Worm (Caenorhabditis elegans) whole organism, L2 larva: Measurements from ENCODE around the gene nstp-9.

Source experiments
- C34F6.9 ChIP-seq: fragments of 150-350 bp; optimal IDR thresholded peaks from 2 replicates; lab custom pipeline; 2014; ENCODE audit warnings: missing biosample characterization, missing genetic modification characterization
- F13H6.1 ChIP-seq: sonication (generic microtip); optimal IDR thresholded peaks from 2 replicates; lab custom pipeline; 2016; ENCODE audit warnings: missing genetic modification characterization, missing compliant biosample characterization
- R02D3.7 ChIP-seq: fragments of 150-350 bp; optimal IDR thresholded peaks from 2 replicates; lab custom pipeline; 2014; ENCODE audit warnings: missing biosample characterization, missing genetic modification characterization
- Y55F3AM.14 ChIP-seq: fragments of 200-800 bp; sonication (Bioruptor generic); optimal IDR thresholded peaks from 2 replicates; lab custom pipeline; 2018; ENCODE audit warnings: mild to moderate bottlenecking, missing genetic modification characterization, missing compliant biosample characterization
- ZK546.5 ChIP-seq: sonication (generic microtip); optimal IDR thresholded peaks from 2 replicates; lab custom pipeline; 2017; ENCODE audit warnings: missing biosample characterization, missing genetic modification characterization
- alr-1 ChIP-seq: fragments of 150-350 bp; optimal IDR thresholded peaks from 2 replicates; lab custom pipeline; 2014; ENCODE audit warnings: missing biosample characterization, missing genetic modification characterization
- aly-2 ChIP-seq: fragments of 150-350 bp; optimal IDR thresholded peaks from 2 replicates; lab custom pipeline; 2014; ENCODE audit warnings: missing biosample characterization, missing genetic modification characterization
- ceh-16 ChIP-seq: fragments of 150-350 bp; optimal IDR thresholded peaks from 2 replicates; lab custom pipeline; 2014; ENCODE audit warnings: missing biosample characterization, missing genetic modification characterization
- ceh-82 ChIP-seq: fragments of 150-350 bp; optimal IDR thresholded peaks from 2 replicates; lab custom pipeline; 2014; ENCODE audit warnings: missing biosample characterization, missing genetic modification characterization
- crh-2 ChIP-seq: sonication (generic microtip); optimal IDR thresholded peaks from 2 replicates; lab custom pipeline; 2017; ENCODE audit warnings: missing biosample characterization, missing genetic modification characterization
- elt-1 ChIP-seq: fragments of 150-350 bp; optimal IDR thresholded peaks from 2 replicates; lab custom pipeline; 2014; ENCODE audit warnings: missing biosample characterization, missing genetic modification characterization
- elt-3 ChIP-seq: sonication (generic microtip); optimal IDR thresholded peaks from 2 replicates; lab custom pipeline; 2017; ENCODE audit warnings: missing biosample characterization, missing genetic modification characterization
- fos-1 ChIP-seq: fragments of 150-350 bp; optimal IDR thresholded peaks from 2 replicates; lab custom pipeline; 2014; ENCODE audit warnings: missing biosample characterization, missing genetic modification characterization
- lin-11 ChIP-seq: fragments of 150-350 bp; sonication (generic microtip); optimal IDR thresholded peaks from 2 replicates; lab custom pipeline; 2014; ENCODE audit warnings: missing biosample characterization, missing genetic modification characterization, inconsistent platforms, mixed read lengths
- lin-13 ChIP-seq: fragments of 150-350 bp; optimal IDR thresholded peaks from 2 replicates; lab custom pipeline; 2014; ENCODE audit warnings: missing biosample characterization, missing genetic modification reagents, missing genetic modification characterization
- lin-39 ChIP-seq: fragments of 150-350 bp; optimal IDR thresholded peaks from 2 replicates; lab custom pipeline; 2014; ENCODE audit warnings: missing biosample characterization, missing genetic modification reagents, missing genetic modification characterization
- lsy-2 ChIP-seq, 2 experiments: fragments of 150-350 bp in 1 of 2; sonication (generic microtip) in 1 of 2; optimal IDR thresholded peaks; 2 replicates each; lab custom pipeline; 2014 to 2017; ENCODE audit warnings: missing biosample characterization in 2 of 2, missing genetic modification characterization in 2 of 2
- mab-5 ChIP-seq: fragments of 150-350 bp; optimal IDR thresholded peaks from 2 replicates; lab custom pipeline; 2014; ENCODE audit warnings: missing biosample characterization, missing genetic modification characterization
- mbf-1 ChIP-seq: sonication (generic microtip); optimal IDR thresholded peaks from 2 replicates; lab custom pipeline; 2017; ENCODE audit warnings: missing biosample characterization, missing genetic modification characterization
- mdl-1 ChIP-seq, 2 experiments: fragments of 150-350 bp in 1 of 2; sonication (generic microtip) in 1 of 2; optimal IDR thresholded peaks; 2 replicates each; lab custom pipeline; 2017; ENCODE audit warnings: missing biosample characterization in 2 of 2, missing genetic modification characterization in 2 of 2
- nhr-10 ChIP-seq: sonication (generic microtip); optimal IDR thresholded peaks from 2 replicates; lab custom pipeline; 2017; ENCODE audit warnings: missing biosample characterization, missing genetic modification characterization
- nhr-11 ChIP-seq: fragments of 150-350 bp; optimal IDR thresholded peaks from 2 replicates; lab custom pipeline; 2014; ENCODE audit warnings: missing biosample characterization, missing genetic modification characterization
- nhr-12 ChIP-seq: fragments of 150-350 bp; optimal IDR thresholded peaks from 2 replicates; lab custom pipeline; 2014; ENCODE audit warnings: missing biosample characterization, missing genetic modification characterization
- nhr-129 ChIP-seq: fragments of 150-350 bp; optimal IDR thresholded peaks from 2 replicates; lab custom pipeline; 2014; ENCODE audit warnings: missing biosample characterization, missing genetic modification characterization
- nhr-21 ChIP-seq: fragments of 150-350 bp; optimal IDR thresholded peaks from 2 replicates; lab custom pipeline; 2014; ENCODE audit warnings: missing biosample characterization, missing genetic modification characterization
- nhr-23 ChIP-seq: fragments of 150-350 bp; optimal IDR thresholded peaks from 2 replicates; lab custom pipeline; 2014; ENCODE audit warnings: missing biosample characterization, missing genetic modification reagents, missing genetic modification characterization
- nhr-25 ChIP-seq: fragments of 150-350 bp; sonication (generic microtip); optimal IDR thresholded peaks from 3 replicates; lab custom pipeline; 2014; ENCODE audit warnings: missing biosample characterization, missing genetic modification characterization
- nhr-6 ChIP-seq: fragments of 150-350 bp; optimal IDR thresholded peaks from 2 replicates; lab custom pipeline; 2014; ENCODE audit warnings: missing biosample characterization, missing genetic modification characterization
- nhr-77 ChIP-seq: fragments of 150-350 bp; optimal IDR thresholded peaks from 2 replicates; lab custom pipeline; 2014; ENCODE audit warnings: missing biosample characterization, missing genetic modification characterization
- sem-4 ChIP-seq: fragments of 150-350 bp; optimal IDR thresholded peaks from 2 replicates; lab custom pipeline; 2014; ENCODE audit warnings: missing biosample characterization, missing genetic modification reagents, missing genetic modification characterization
- skn-1 ChIP-seq: sonication (generic microtip); optimal IDR thresholded peaks from 2 replicates; lab custom pipeline; 2017; ENCODE audit warnings: missing biosample characterization, missing genetic modification characterization
- sma-9 ChIP-seq, 2 experiments: fragments of 150-350 bp in 1 of 2; sonication (generic microtip) in 1 of 2; optimal IDR thresholded peaks; 2 replicates each; lab custom pipeline; 2014 to 2016; ENCODE audit warnings: missing genetic modification characterization in 2 of 2, mild to moderate bottlenecking in 1 of 2, missing biosample characterization in 1 of 2, missing compliant biosample characterization in 1 of 2, missing genetic modification reagents in 1 of 2, moderate library complexity in 1 of 2
- snpc-4 ChIP-seq: fragments of 150-350 bp; optimal IDR thresholded peaks from 2 replicates; lab custom pipeline; 2014; ENCODE audit warnings: missing biosample characterization, missing genetic modification characterization
- unc-39 ChIP-seq: fragments of 150-350 bp; optimal IDR thresholded peaks from 2 replicates; lab custom pipeline; 2014; ENCODE audit warnings: missing biosample characterization, missing genetic modification characterization
- unc-55 ChIP-seq: fragments of 150-350 bp; sonication (generic microtip); optimal IDR thresholded peaks from 3 replicates; lab custom pipeline; 2014; ENCODE audit warnings: missing biosample characterization, missing genetic modification reagents, missing genetic modification characterization
- unc-62 ChIP-seq: fragments of 150-350 bp; optimal IDR thresholded peaks from 2 replicates; lab custom pipeline; 2014; ENCODE audit warnings: missing biosample characterization, missing genetic modification reagents, missing genetic modification characterization
- zag-1 ChIP-seq: fragments of 150-350 bp; optimal IDR thresholded peaks from 2 replicates; lab custom pipeline; 2014; ENCODE audit warnings: missing biosample characterization, missing genetic modification characterization
- ztf-1 ChIP-seq: fragments of 200-800 bp; sonication (Bioruptor generic); conservative IDR thresholded peaks from 2 replicates; pipeline ENCODE4 v1.3.6; 2022; ENCODE audit warnings: missing genetic modification characterization, missing compliant biosample characterization
- ztf-4 ChIP-seq: fragments of 150-350 bp; optimal IDR thresholded peaks from 2 replicates; lab custom pipeline; 2014; ENCODE audit warnings: missing biosample characterization, missing genetic modification characterization

Gene nstp-9

ce11 chrX:10896498-10896897 is 23.0 kb downstream of the nstp-9 start, which contains the start of gene haly-1:
haly-1 (minus strand) TSS chrX:10896598.
- TF ChIP-seq sem-4, result no peak
- TF ChIP-seq ceh-82 (tag; lab: Kevin White, UChicago), result no peak
- TF ChIP-seq nhr-6 (tag; lab: Kevin White, UChicago), result no peak
- no peak for TF ChIP-seq ztf-1
- TF ChIP-seq nhr-77, result no peak
- no peak for TF ChIP-seq nhr-25 (tag; lab: Kevin White, UChicago)
- TF ChIP-seq nhr-12 (tag; lab: Kevin White, UChicago), result no peak
- TF ChIP-seq skn-1, result no peak
- TF ChIP-seq R02D3.7 (tag; lab: Kevin White, UChicago), result no peak
- no peak for TF ChIP-seq F13H6.1 (tag; lab: Kevin White, UChicago)
- no peak for TF ChIP-seq mdl-1 (tag; optimal IDR thresholded peaks at IDR 0.05; lab: Kevin White, UChicago)
- TF ChIP-seq nhr-11 (tag; lab: Kevin White, UChicago), result no peak
- TF ChIP-seq mab-5, result no peak
- no peak for TF ChIP-seq sma-9 (GFP tag; optimal IDR thresholded peaks at IDR 0.05; lab: Kevin White, UChicago)
- no peak for TF ChIP-seq sma-9 (tag; optimal IDR thresholded peaks at IDR 0.05; lab: Kevin White, UChicago)
- TF ChIP-seq lin-11 (tag; lab: Kevin White, UChicago), result no peak
- no peak for TF ChIP-seq nhr-23 (tag; lab: Kevin White, UChicago)
- TF ChIP-seq elt-3, result no peak
- no peak for TF ChIP-seq alr-1 (tag; lab: Kevin White, UChicago)
- TF ChIP-seq Y55F3AM.14 (GFP tag; lab: Kevin White, UChicago), result no peak
- no peak for TF ChIP-seq mbf-1 (tag; lab: Kevin White, UChicago)

DNA sequence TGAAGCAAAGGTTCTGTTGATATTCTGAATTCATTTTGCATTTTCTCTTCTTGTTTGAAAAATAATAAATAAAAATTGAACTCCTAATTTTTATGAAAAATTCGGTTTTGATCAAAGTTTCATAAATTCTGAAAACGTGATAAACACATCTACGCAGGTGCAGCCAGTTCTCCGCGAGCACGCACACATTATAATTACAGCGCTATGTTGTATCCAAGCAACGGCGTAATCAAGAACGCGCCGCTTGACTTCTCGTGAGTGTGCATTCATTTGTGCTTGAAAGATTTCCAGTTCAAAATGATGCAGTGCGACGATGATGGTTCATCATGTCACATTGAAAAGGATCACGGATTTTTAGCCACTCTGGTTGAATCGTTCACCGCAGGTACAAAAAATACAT is 27.6 kb downstream of the nstp-9 start, which contains the start of gene F47B10.3:
Gene F47B10.3, plus strand, starts transcription at position 301 of the 400 bp plus-strand sequence.
- TF ChIP-seq mbf-1 (tag; lab: Kevin White, UChicago), result no peak
- no peak for TF ChIP-seq nhr-12 (tag; lab: Kevin White, UChicago)
- TF ChIP-seq Y55F3AM.14 (GFP tag; lab: Kevin White, UChicago), result no peak
- TF ChIP-seq nhr-21 (tag; lab: Kevin White, UChicago), result no peak
- no peak for TF ChIP-seq aly-2 (tag; lab: Kevin White, UChicago)
- no peak for TF ChIP-seq lin-13 (GFP tag; lab: Kevin White, UChicago)
- TF ChIP-seq F13H6.1 (tag; lab: Kevin White, UChicago), result no peak
- no peak for TF ChIP-seq sem-4
- no peak for TF ChIP-seq lin-11 (tag; lab: Kevin White, UChicago)
- no peak for TF ChIP-seq nhr-6 (tag; lab: Kevin White, UChicago)
- TF ChIP-seq unc-55 (GFP tag; lab: Kevin White, UChicago), result no peak
- no peak for TF ChIP-seq elt-3
- TF ChIP-seq lin-39 (tag; lab: Kevin White, UChicago), result no peak
- no peak for TF ChIP-seq sma-9 (GFP tag; optimal IDR thresholded peaks at IDR 0.05; lab: Kevin White, UChicago)
- no peak for TF ChIP-seq sma-9 (tag; optimal IDR thresholded peaks at IDR 0.05; lab: Kevin White, UChicago)
- TF ChIP-seq fos-1 (tag; lab: Kevin White, UChicago), result no peak
- TF ChIP-seq ceh-16 (tag; lab: Kevin White, UChicago), result no peak
- TF ChIP-seq, all 48 proteins: peak for 0

ce11 chrX:10890965-10891364 is 28.5 kb downstream of the nstp-9 start, which contains the start of gene F47B10.4:
F47B10.4 (plus strand) TSS chrX:10891265.
- TF ChIP-seq crh-2 (tag; lab: Kevin White, UChicago) (no peak), ZK546.5 (tag; lab: Kevin White, UChicago) (no peak), C34F6.9 (tag; lab: Kevin White, UChicago) (no peak)

DNA sequence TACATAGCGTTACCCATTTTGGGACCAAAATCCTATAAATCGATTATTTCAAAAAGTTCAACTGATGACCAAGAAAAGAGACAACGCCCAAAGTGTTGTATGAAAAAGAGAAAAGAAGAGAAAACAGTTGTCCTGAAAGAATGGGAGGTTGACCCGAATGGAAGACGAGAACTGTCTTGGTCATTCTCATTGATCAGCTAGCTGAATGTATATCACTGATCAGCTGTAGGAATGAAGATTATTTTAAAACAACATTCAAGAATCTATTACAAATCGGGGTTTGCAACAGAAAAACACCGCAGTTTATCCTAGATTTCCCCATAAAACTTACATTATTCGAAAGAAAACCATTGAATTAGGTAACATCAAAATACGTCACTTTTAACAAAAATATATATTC is 29.1 kb downstream of the nstp-9 start, which contains the start of gene F47B10.5:
Gene F47B10.5, minus strand, starts transcription at position 101 of the 400 bp plus-strand sequence.
- TF ChIP-seq fos-1 (tag; lab: Kevin White, UChicago) (no peak), sem-4 (no peak), ceh-82 (tag; lab: Kevin White, UChicago) (no peak), unc-62 (GFP tag; lab: Kevin White, UChicago) (no peak), elt-1 (no peak), nhr-129 (no peak), alr-1 (tag; lab: Kevin White, UChicago) (no peak), unc-39 (tag; lab: Kevin White, UChicago) (no peak), lin-11 (tag; lab: Kevin White, UChicago) (no peak), nhr-10 (no peak), mbf-1 (tag; lab: Kevin White, UChicago) (no peak), lsy-2 (tag; optimal IDR thresholded peaks at IDR 0.05; lab: Kevin White, UChicago) (no peak), ztf-4 (tag; lab: Kevin White, UChicago) (no peak), snpc-4 (tag; lab: Kevin White, UChicago) (no peak), nhr-6 (tag; lab: Kevin White, UChicago) (no peak), zag-1 (no peak)
